Worm (Caenorhabditis elegans): ENCODE results near the gene str-81.

ce11 chrV:19178896-19179295, 72.0 kb downstream of the str-81 start:
- TF ChIP-seq sea-2 (GFP tag; IDR thresholded peaks at IDR 0.05) (no peak), ztf-3 (GFP tag; optimal IDR thresholded peaks at IDR 0.05) (no peak), nfya-1 (tag; optimal IDR thresholded peaks at IDR 0.05; ENCODE audit: borderline replicate concordance, insufficient read depth) (no peak), madf-8 (GFP tag; conservative IDR thresholded peaks at IDR 0.05) (no peak), pha-4 (tag; optimal IDR thresholded peaks at IDR 0.05) (no peak), tbx-9 (tag; optimal IDR thresholded peaks at IDR 0.05; ENCODE audit: borderline replicate concordance) (no peak), attf-6 (GFP tag; IDR thresholded peaks at IDR 0.05) (no peak), rpc-1 (optimal IDR thresholded peaks at IDR 0.05) (no peak), rpc-1 (tag; optimal IDR thresholded peaks at IDR 0.05) (no peak)
